Worm (Caenorhabditis elegans): ENCODE results near the gene R10H10.4.

The R10H10.4 gene

ce11 chrIV:10420440-10420839 lies 25.7 kb upstream of the R10H10.4 start:
- TF ChIP-seq fkh-10 (GFP tag; optimal IDR thresholded peaks at IDR 0.05), result no peak
- no peak for TF ChIP-seq lin-11 (tag; optimal IDR thresholded peaks at IDR 0.05)
- no peak for TF ChIP-seq ama-1 (optimal IDR thresholded peaks at IDR 0.05)
- no peak for TF ChIP-seq ceh-9 (tag; optimal IDR thresholded peaks at IDR 0.05)
- TF ChIP-seq ets-4 (tag; optimal IDR thresholded peaks at IDR 0.05), result no peak
- no peak for TF ChIP-seq ceh-14 (tag; optimal IDR thresholded peaks at IDR 0.05)
- no peak for TF ChIP-seq nfya-1 (tag; optimal IDR thresholded peaks at IDR 0.05)

- no peak for TF ChIP-seq pax-1 (tag; optimal IDR thresholded peaks at IDR 0.05)
- TF ChIP-seq unc-42 (tag; optimal IDR thresholded peaks at IDR 0.05), result no peak
- no peak for TF ChIP-seq K02D7.2 (tag; optimal IDR thresholded peaks at IDR 0.05)
- no peak for TF ChIP-seq ets-4 (tag; optimal IDR thresholded peaks at IDR 0.05)
- peak; percentile 84 for TF ChIP-seq unc-55 (GFP tag; optimal IDR thresholded peaks at IDR 0.05)
These were observed 25.1 kb upstream of the R10H10.4 start for ce11 chrIV:10419896-10420295.

DNA sequence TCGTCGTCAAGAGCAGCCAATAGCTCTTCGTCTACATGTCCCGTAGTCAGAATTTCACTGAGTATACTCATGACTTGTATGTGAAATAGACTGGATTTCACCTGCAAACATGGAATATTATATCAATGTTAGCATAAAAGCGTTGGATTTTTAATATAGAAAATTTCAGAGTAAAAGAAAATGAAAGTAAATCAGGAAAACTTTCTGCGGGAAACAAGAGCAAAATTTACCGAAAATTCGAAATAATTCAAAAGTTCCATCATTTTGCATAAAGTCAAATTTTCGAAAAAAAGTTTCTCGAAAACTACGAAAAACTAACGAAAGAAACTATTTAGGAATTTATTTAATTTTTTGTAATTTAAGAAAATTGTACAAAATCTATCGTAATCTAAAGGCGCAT lies 23.0 kb upstream of the R10H10.4 start, which contains the start of gene F13B12.6:
Gene F13B12.6 (minus strand): TSS at position 101 of the 400 bp plus-strand sequence.
- TF ChIP-seq K02D7.2 (tag; optimal IDR thresholded peaks at IDR 0.05), result no peak
- TF ChIP-seq mec-3 (tag; optimal IDR thresholded peaks at IDR 0.05; ENCODE audit: borderline replicate concordance), result no peak
- TF ChIP-seq sdc-2 (tag; optimal IDR thresholded peaks at IDR 0.05), result no peak
- no peak for TF ChIP-seq hlh-30 (tag; optimal IDR thresholded peaks at IDR 0.05; ENCODE audit: insufficient read depth)
- TF ChIP-seq sox-2 (GFP tag; IDR thresholded peaks at IDR 0.05), result no peak

- no peak for TF ChIP-seq C08G9.2 (tag; optimal IDR thresholded peaks at IDR 0.05)
- no peak for TF ChIP-seq dve-1 (tag; optimal IDR thresholded peaks at IDR 0.05)
- no peak for TF ChIP-seq tbx-7 (tag; optimal IDR thresholded peaks at IDR 0.05)
- no peak for TF ChIP-seq elt-4 (tag; optimal IDR thresholded peaks at IDR 0.05)
- no peak for TF ChIP-seq sdc-2 (tag; optimal IDR thresholded peaks at IDR 0.05)
- TF ChIP-seq ceh-45 (GFP tag; IDR thresholded peaks at IDR 0.05), result no peak
- no peak for TF ChIP-seq C38D4.7 (GFP tag; optimal IDR thresholded peaks at IDR 0.05)
- no peak for TF ChIP-seq ceh-9 (tag; optimal IDR thresholded peaks at IDR 0.05)
- no peak for TF ChIP-seq F13H6.1 (tag; optimal IDR thresholded peaks at IDR 0.05)
- no peak for TF ChIP-seq ceh-19 (GFP tag; optimal IDR thresholded peaks at IDR 0.05)
- no peak for TF ChIP-seq T23F11.4 (GFP tag; optimal IDR thresholded peaks at IDR 0.05)
- no peak for TF ChIP-seq che-1 (tag; optimal IDR thresholded peaks at IDR 0.05)
- no peak for TF ChIP-seq pqm-1 (tag; optimal IDR thresholded peaks at IDR 0.05)
These were observed 19.1 kb upstream of the R10H10.4 start, which contains the start of gene R10H10.7 for ce11 chrIV:10413828-10414227. Gene R10H10.7, minus strand, starts transcription at chrIV:10413928.

DNA sequence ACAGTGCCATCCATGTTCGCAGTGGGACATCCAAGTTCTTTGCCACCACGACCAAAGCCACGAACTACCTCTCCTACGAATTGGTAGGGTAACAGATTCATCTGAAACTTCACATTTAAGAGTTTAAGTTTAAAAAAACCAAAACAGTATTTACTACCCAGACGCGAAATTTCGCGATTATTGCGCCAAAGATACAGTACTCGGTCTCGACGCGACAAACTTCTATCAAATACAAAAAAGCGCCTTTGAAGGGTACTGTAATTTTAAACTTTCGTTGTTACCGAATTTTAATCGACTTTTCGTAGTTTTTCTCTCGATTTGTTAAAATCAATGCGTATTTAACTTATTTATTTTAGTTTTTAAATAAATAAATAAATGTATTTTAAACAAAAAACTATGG lies 14.6 kb upstream of the R10H10.4 start, which contains the start of gene rfk-1:
Gene rfk-1 (minus strand): TSS at position 101 of the 400 bp plus-strand sequence.
- TF ChIP-seq lin-11 (tag; optimal IDR thresholded peaks at IDR 0.05), result no peak
- no peak for TF ChIP-seq elt-2 (tag; optimal IDR thresholded peaks at IDR 0.05)
- TF ChIP-seq nhr-232 (tag; optimal IDR thresholded peaks at IDR 0.05), result no peak
- TF ChIP-seq pha-2 (tag; optimal IDR thresholded peaks at IDR 0.05), result no peak
- TF ChIP-seq zip-5 (tag; optimal IDR thresholded peaks at IDR 0.05), result no peak
- TF ChIP-seq pag-3 (tag; optimal IDR thresholded peaks at IDR 0.05; ENCODE audit: borderline replicate concordance), result no peak
- TF ChIP-seq madf-2 (tag; optimal IDR thresholded peaks at IDR 0.05), result no peak
- TF ChIP-seq F13H6.1 (tag; optimal IDR thresholded peaks at IDR 0.05), result no peak
- no peak for TF ChIP-seq ceh-9 (tag; optimal IDR thresholded peaks at IDR 0.05)
- no peak for TF ChIP-seq ttx-3 (tag; optimal IDR thresholded peaks at IDR 0.05)
- TF ChIP-seq ceh-14 (tag; optimal IDR thresholded peaks at IDR 0.05), result no peak
- TF ChIP-seq C38D4.7 (GFP tag; optimal IDR thresholded peaks at IDR 0.05), result no peak
- TF ChIP-seq pat-9 (tag; optimal IDR thresholded peaks at IDR 0.05), result no peak
- TF ChIP-seq ceh-45 (GFP tag; IDR thresholded peaks at IDR 0.05), result no peak
- TF ChIP-seq nhr-11 (tag; optimal IDR thresholded peaks at IDR 0.05), result no peak
- TF ChIP-seq ztf-16 (tag; optimal IDR thresholded peaks at IDR 0.05), result no peak
- no peak for TF ChIP-seq ceh-22 (tag; optimal IDR thresholded peaks at IDR 0.05)
